Fruit fly (Drosophila melanogaster) whole organism, wandering third instar larva: ENCODE results near the gene Targ3.

ENCODE experiments used
- Abd-B ChIP-seq: fragments of >200 bp; optimal IDR thresholded peaks from 2 replicates; lab custom pipeline; 2017; ENCODE audit warnings: missing biosample characterization, missing genetic modification characterization
- Dfd ChIP-seq: fragments of >200 bp; optimal IDR thresholded peaks from 2 replicates; lab custom pipeline; 2017; ENCODE audit warnings: missing biosample characterization, missing genetic modification characterization
- GATAd ChIP-seq: sonication (Bioruptor generic); optimal IDR thresholded peaks from 2 replicates; lab custom pipeline; 2016; ENCODE audit warnings: missing biosample characterization, missing genetic modification characterization
- Hr78 ChIP-seq: fragments of >200 bp; optimal IDR thresholded peaks from 2 replicates; lab custom pipeline; 2017; ENCODE audit warnings: missing biosample characterization, missing genetic modification characterization
- Sp1 ChIP-seq: fragments of 200-800 bp; sonication (Bioruptor generic); optimal IDR thresholded peaks from 3 replicates; lab custom pipeline; 2019; ENCODE audit warnings: missing biosample characterization, mild to moderate bottlenecking, missing genetic modification characterization, moderate library complexity
- br ChIP-seq: fragments of 200-800 bp; sonication (Bioruptor generic); optimal IDR thresholded peaks from 2 replicates; lab custom pipeline; 2016; ENCODE audit warnings: missing biosample characterization, missing genetic modification characterization
- h ChIP-seq: fragments of 200-800 bp; sonication (Bioruptor generic); optimal IDR thresholded peaks from 3 replicates; lab custom pipeline; 2016; ENCODE audit warnings: missing biosample characterization, mild to moderate bottlenecking, missing genetic modification characterization

dm6 chr3L:21229764-21230163 lies 33.1 kb downstream of the Targ3 start:
- TF ChIP-seq Hr78 (GFP tag; lab: Kevin White, UChicago): no peak
- TF ChIP-seq Abd-B: no peak
- TF ChIP-seq h (GFP tag; lab: Kevin White, UChicago): no peak
- no peak for TF ChIP-seq Dfd
- no peak for TF ChIP-seq GATAd (GFP tag; lab: Kevin White, UChicago)
- no peak for TF ChIP-seq Sp1 (GFP tag; lab: Kevin White, UChicago)
- no peak for TF ChIP-seq br
